Worm (Caenorhabditis elegans) whole organism, young adult: ENCODE results near the gene crn-6.

Source experiments
- B0035.1 ChIP-seq: sonication (generic microtip); optimal IDR thresholded peaks from 2 replicates; lab custom pipeline; 2016; ENCODE audit warnings: missing genetic modification characterization, mild to moderate bottlenecking, missing compliant biosample characterization, missing genotype, missing genetic modification reagents
- F33H1.4 ChIP-seq: fragments of 200-800 bp; sonication (Bioruptor generic); IDR thresholded peaks from 2 replicates; pipeline ENCODE4 v1.3.6; 2022; ENCODE audit warnings: missing genetic modification reagents, missing genetic modification characterization, missing compliant biosample characterization
- F37B4.10 ChIP-seq: fragments of 200-800 bp; sonication (Bioruptor generic); IDR thresholded peaks from 2 replicates; pipeline ENCODE4 v1.3.6; 2022; ENCODE audit warnings: missing genetic modification characterization, missing compliant biosample characterization
- F39B2.1 ChIP-seq: fragments of 200-800 bp; sonication (Bioruptor generic); IDR thresholded peaks from 2 replicates; pipeline ENCODE4 v1.3.6; 2022; ENCODE audit warnings: missing genetic modification reagents, missing genetic modification characterization, missing compliant biosample characterization
- F49E8.2 ChIP-seq: sonication (generic microtip); optimal IDR thresholded peaks from 3 replicates; lab custom pipeline; 2017; ENCODE audit warnings: missing genetic modification characterization, mild to moderate bottlenecking, missing compliant biosample characterization, antibody characterized with exemption, moderate library complexity; ENCODE audit not compliant: insufficient read depth
- F57A8.1 ChIP-seq: fragments of 200-800 bp; sonication (Bioruptor generic); optimal IDR thresholded peaks from 2 replicates; lab custom pipeline; 2018; ENCODE audit warnings: mild to moderate bottlenecking, missing genetic modification characterization, moderate library complexity, missing compliant biosample characterization
- F57C9.4 ChIP-seq: sonication (generic microtip); optimal IDR thresholded peaks from 2 replicates; lab custom pipeline; 2017; ENCODE audit warnings: mild to moderate bottlenecking, missing genetic modification characterization, missing compliant biosample characterization
- K11D2.4 ChIP-seq: fragments of 200-800 bp; sonication (Bioruptor generic); IDR thresholded peaks from 2 replicates; pipeline ENCODE4 v1.3.6; 2022; ENCODE audit warnings: missing genetic modification reagents, missing genetic modification characterization, missing compliant biosample characterization
- K12H6.12 ChIP-seq: fragments of 200-800 bp; sonication (Bioruptor generic); optimal IDR thresholded peaks from 2 replicates; lab custom pipeline; 2018; ENCODE audit warnings: mild to moderate bottlenecking, missing genetic modification characterization, missing compliant biosample characterization
- akir-1 ChIP-seq: fragments of 200-800 bp; sonication (Bioruptor generic); optimal IDR thresholded peaks from 2 replicates; lab custom pipeline; 2018; ENCODE audit warnings: mild to moderate bottlenecking, missing genetic modification characterization, moderate library complexity, missing compliant biosample characterization
- atf-7 ChIP-seq: sonication (generic microtip); optimal IDR thresholded peaks from 2 replicates; lab custom pipeline; 2017; ENCODE audit warnings: mild to moderate bottlenecking, missing genetic modification characterization, missing compliant biosample characterization
- attf-3 ChIP-seq: fragments of 200-800 bp; sonication (Bioruptor generic); conservative IDR thresholded peaks from 2 replicates; pipeline ENCODE4 v1.3.6; 2022; ENCODE audit warnings: missing genetic modification reagents, missing genetic modification characterization, missing compliant biosample characterization
- ceh-100 ChIP-seq: fragments of 200-800 bp; sonication (Bioruptor generic); IDR thresholded peaks from 2 replicates; pipeline ENCODE4 v1.3.6; 2022; ENCODE audit warnings: missing genetic modification reagents, missing genetic modification characterization, missing compliant biosample characterization
- ceh-40 ChIP-seq: fragments of 200-800 bp; sonication (Bioruptor generic); IDR thresholded peaks from 2 replicates; pipeline ENCODE4 v1.3.6; 2022; ENCODE audit warnings: missing genetic modification characterization, missing compliant biosample characterization
- ceh-58 ChIP-seq: fragments of 200-800 bp; sonication (Bioruptor generic); IDR thresholded peaks from 2 replicates; pipeline ENCODE4 v1.3.6; 2022; ENCODE audit warnings: missing genetic modification characterization, missing compliant biosample characterization
- ceh-79 ChIP-seq: sonication (generic microtip); optimal IDR thresholded peaks from 2 replicates; lab custom pipeline; 2017; ENCODE audit warnings: mild to moderate bottlenecking, missing genetic modification characterization, missing compliant biosample characterization
- ceh-91 ChIP-seq: fragments of 200-800 bp; sonication (Bioruptor generic); IDR thresholded peaks from 2 replicates; pipeline ENCODE4 v1.3.6; 2022; ENCODE audit warnings: missing genetic modification reagents, missing genetic modification characterization, missing compliant biosample characterization
- die-1 ChIP-seq: sonication (generic microtip); optimal IDR thresholded peaks from 2 replicates; lab custom pipeline; 2016; ENCODE audit warnings: missing genotype, mild to moderate bottlenecking, missing genetic modification characterization, missing compliant biosample characterization
- dpl-1 ChIP-seq: fragments of 150-350 bp; optimal IDR thresholded peaks from 2 replicates; lab custom pipeline; 2014; ENCODE audit warnings: missing biosample characterization, missing genetic modification reagents, missing genetic modification characterization
- egl-18 ChIP-seq: fragments of 200-800 bp; sonication (Bioruptor generic); IDR thresholded peaks from 2 replicates; pipeline ENCODE4 v1.3.6; 2022; ENCODE audit warnings: missing genetic modification reagents, missing genetic modification characterization, missing compliant biosample characterization
- ekl-4 ChIP-seq: fragments of 200-800 bp; sonication (Bioruptor generic); IDR thresholded peaks from 2 replicates; pipeline ENCODE4 v1.3.6; 2022; ENCODE audit warnings: missing genetic modification reagents, missing genetic modification characterization, missing compliant biosample characterization
- gei-17 ChIP-seq: fragments of 200-800 bp; sonication (Bioruptor generic); optimal IDR thresholded peaks from 2 replicates; lab custom pipeline; 2018; ENCODE audit warnings: mild to moderate bottlenecking, missing genetic modification characterization, missing compliant biosample characterization
- him-1 ChIP-seq: sonication (generic microtip); optimal IDR thresholded peaks from 2 replicates; lab custom pipeline; 2016; ENCODE audit warnings: missing genotype, missing genetic modification reagents, missing genetic modification characterization, missing compliant biosample characterization
- hlh-26 ChIP-seq: fragments of 200-800 bp; sonication (Bioruptor generic); conservative IDR thresholded peaks from 2 replicates; pipeline ENCODE4 v1.3.6; 2022; ENCODE audit warnings: missing genetic modification reagents, missing genetic modification characterization, missing compliant biosample characterization
- hrde-1 ChIP-seq: sonication (generic microtip); optimal IDR thresholded peaks from 2 replicates; lab custom pipeline; 2016; ENCODE audit warnings: missing genetic modification characterization, mild to moderate bottlenecking, missing compliant biosample characterization, moderate library complexity, missing genotype, missing genetic modification reagents, borderline replicate concordance
- lag-1 ChIP-seq: fragments of 200-800 bp; sonication (Bioruptor generic); IDR thresholded peaks from 2 replicates; pipeline ENCODE4 v1.3.6; 2022; ENCODE audit warnings: missing genetic modification reagents, missing genetic modification characterization, missing compliant biosample characterization
- lin-26 ChIP-seq: fragments of 200-800 bp; sonication (Bioruptor generic); IDR thresholded peaks from 2 replicates; pipeline ENCODE4 v1.3.6; 2022; ENCODE audit warnings: missing genetic modification reagents, missing genetic modification characterization, missing compliant biosample characterization
- lin-35 ChIP-seq, 3 experiments: fragments of 150-350 bp in 2 of 3; sonication (generic microtip) in 1 of 3; optimal IDR thresholded peaks; 2 replicates each; lab custom pipeline; 2014 to 2018; ENCODE audit warnings: missing biosample characterization in 3 of 3, missing genetic modification characterization in 3 of 3, missing genetic modification reagents in 3 of 3
- lin-54 ChIP-seq: fragments of 200-800 bp; sonication (Bioruptor generic); optimal IDR thresholded peaks from 2 replicates; lab custom pipeline; 2018; ENCODE audit warnings: mild to moderate bottlenecking, missing genetic modification characterization, missing compliant biosample characterization
- madf-10 ChIP-seq: sonication (generic microtip); optimal IDR thresholded peaks from 2 replicates; lab custom pipeline; 2016; ENCODE audit warnings: mild to moderate bottlenecking, missing genetic modification characterization, missing compliant biosample characterization
- mel-28 ChIP-seq: sonication (generic microtip); optimal IDR thresholded peaks from 2 replicates; lab custom pipeline; 2016; ENCODE audit warnings: borderline replicate concordance, mild to moderate bottlenecking, missing genetic modification characterization, missing compliant biosample characterization
- nfya-1 ChIP-seq: sonication (generic microtip); optimal IDR thresholded peaks from 2 replicates; lab custom pipeline; 2017; ENCODE audit warnings: antibody characterized with exemption, missing compliant biosample characterization, missing genetic modification characterization, borderline replicate concordance; ENCODE audit not compliant: insufficient read depth
- nfya-2 ChIP-seq: fragments of 200-800 bp; sonication (Bioruptor generic); IDR thresholded peaks from 2 replicates; pipeline ENCODE4 v1.3.6; 2022; ENCODE audit warnings: missing genetic modification reagents, missing genetic modification characterization, missing compliant biosample characterization
- nfyb-1 ChIP-seq: fragments of 200-800 bp; sonication (Bioruptor generic); IDR thresholded peaks from 2 replicates; pipeline ENCODE4 v1.3.6; 2022; ENCODE audit warnings: missing genetic modification reagents, missing genetic modification characterization, missing compliant biosample characterization
- nhr-80 ChIP-seq: sonication (generic microtip); optimal IDR thresholded peaks from 2 replicates; lab custom pipeline; 2016; ENCODE audit warnings: missing genetic modification characterization, missing compliant biosample characterization
- rpc-1 ChIP-seq, 2 experiments: fragments of 150-350 bp in 1 of 2; sonication (generic microtip) in 1 of 2; optimal IDR thresholded peaks; 2 replicates each; lab custom pipeline; 2014 to 2018; ENCODE audit warnings: missing biosample characterization in 1 of 2, missing genetic modification characterization in 1 of 2, missing genetic modification reagents in 1 of 2, missing genotype in 1 of 2
- sea-2 ChIP-seq: fragments of 200-800 bp; sonication (Bioruptor generic); IDR thresholded peaks from 2 replicates; pipeline ENCODE4 v1.3.6; 2022; ENCODE audit warnings: missing genetic modification characterization, missing compliant biosample characterization
- snpc-1.1 ChIP-seq: sonication (generic microtip); optimal IDR thresholded peaks from 2 replicates; lab custom pipeline; 2017; ENCODE audit warnings: missing genetic modification characterization, mild to moderate bottlenecking, missing compliant biosample characterization, antibody characterized with exemption, moderate library complexity, missing genotype, missing genetic modification reagents; ENCODE audit not compliant: insufficient read depth
- snpc-1.3 ChIP-seq: sonication (generic microtip); optimal IDR thresholded peaks from 2 replicates; lab custom pipeline; 2017; ENCODE audit warnings: missing genetic modification characterization, mild to moderate bottlenecking, missing compliant biosample characterization, antibody characterized with exemption, moderate library complexity, missing genotype, missing genetic modification reagents; ENCODE audit not compliant: insufficient read depth
- snpc-4 ChIP-seq, 5 experiments: fragments of 150-350 bp in 1 of 5; sonication (generic microtip) in 4 of 5; optimal IDR thresholded peaks; 2 replicates each; lab custom pipeline; 2014 to 2018; ENCODE audit warnings: missing genetic modification characterization in 5 of 5, missing biosample characterization in 3 of 5, antibody characterized with exemption in 2 of 5, mild to moderate bottlenecking in 2 of 5, missing compliant biosample characterization in 2 of 5, missing genotype in 2 of 5, moderate library complexity in 2 of 5, missing genetic modification reagents in 1 of 5
- somi-1 ChIP-seq: fragments of 200-800 bp; sonication (Bioruptor generic); optimal IDR thresholded peaks from 2 replicates; lab custom pipeline; 2018; ENCODE audit warnings: mild to moderate bottlenecking, missing genetic modification characterization, missing compliant biosample characterization
- unc-130 ChIP-seq: sonication (generic microtip); optimal IDR thresholded peaks from 2 replicates; lab custom pipeline; 2016; ENCODE audit warnings: missing genetic modification reagents, missing genetic modification characterization, missing compliant biosample characterization
- zfh-2 ChIP-seq: fragments of 200-800 bp; sonication (Bioruptor generic); conservative IDR thresholded peaks from 2 replicates; pipeline ENCODE4 v1.3.6; 2022; ENCODE audit warnings: missing genetic modification reagents, missing genetic modification characterization, missing compliant biosample characterization
- zim-3 ChIP-seq: sonication (generic microtip); optimal IDR thresholded peaks from 2 replicates; lab custom pipeline; 2017; ENCODE audit warnings: mild to moderate bottlenecking, missing genetic modification characterization, moderate library complexity, missing compliant biosample characterization
- ztf-25 ChIP-seq: fragments of 200-800 bp; sonication (Bioruptor generic); IDR thresholded peaks from 2 replicates; pipeline ENCODE4 v1.3.6; 2022; ENCODE audit warnings: missing genetic modification reagents, missing genetic modification characterization, missing compliant biosample characterization
- ztf-26 ChIP-seq: sonication (generic microtip); optimal IDR thresholded peaks from 2 replicates; lab custom pipeline; 2017; ENCODE audit warnings: missing genetic modification characterization, missing compliant biosample characterization
- ztf-28 ChIP-seq: fragments of 200-800 bp; sonication (Bioruptor generic); IDR thresholded peaks from 2 replicates; pipeline ENCODE4 v1.3.6; 2022; ENCODE audit warnings: missing genetic modification reagents, missing genetic modification characterization, missing compliant biosample characterization

Gene crn-6

DNA sequence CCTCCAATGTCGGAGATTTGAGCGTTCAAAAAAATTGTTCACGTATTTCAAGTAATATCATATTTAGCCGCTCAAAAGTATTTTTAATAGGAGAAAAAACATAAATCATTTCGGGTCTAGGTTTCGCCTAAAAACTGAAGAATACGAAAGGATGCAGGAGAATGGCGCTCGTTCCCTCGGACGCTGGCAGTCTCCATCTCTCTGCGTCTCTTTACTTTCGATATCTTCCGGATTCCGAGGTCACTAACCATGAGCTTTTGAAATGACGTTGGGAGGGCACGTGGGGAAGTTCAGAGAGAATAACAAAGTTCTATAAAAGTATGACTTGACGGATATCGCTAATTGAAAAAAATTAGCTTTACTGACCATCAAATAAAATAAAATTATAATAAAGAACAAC is 23.9 kb downstream of the crn-6 start (continued):
- TF ChIP-seq egl-18 (GFP tag; lab: Robert Waterston, UW) (no peak), ztf-26 (tag; lab: Kevin White, UChicago) (no peak), ztf-28 (GFP tag; lab: Robert Waterston, UW) (no peak), ceh-40 (GFP tag; lab: Robert Waterston, UW) (no peak), lin-26 (0 out of 2 replicates have a peak, but pooled peaks have one; percentile 23), F33H1.4 (GFP tag; lab: Robert Waterston, UW) (0 out of 2 replicates have a peak, but pooled peaks have one; percentile 13), ceh-79 (no peak), K11D2.4 (peak; percentile 55; the same call in 1 of the 2 replicates), snpc-1.3 (tag; lab: Kevin White, UChicago) (no peak), die-1 (no peak), nfya-1 (tag; lab: Kevin White, UChicago) (no peak), him-1 (no peak), sea-2 (GFP tag; lab: Robert Waterston, UW) (no peak), ztf-25 (GFP tag; lab: Robert Waterston, UW) (no peak), hrde-1 (peak; percentile 23), zfh-2 (0 out of 2 replicates have a peak, but pooled peaks have one; percentile 30), ekl-4 (GFP tag; lab: Robert Waterston, UW) (peak; percentile 62; the same call in 1 of the 2 replicates), mel-28 (no peak), gei-17 (GFP tag; lab: Kevin White, UChicago) (no peak), hlh-26 (GFP tag; lab: Robert Waterston, UW) (no peak), madf-10 (tag; lab: Kevin White, UChicago) (no peak), akir-1 (GFP tag; lab: Kevin White, UChicago) (no peak), zim-3 (tag; lab: Kevin White, UChicago) (no peak), F57A8.1 (GFP tag; lab: Kevin White, UChicago) (no peak), nfyb-1 (GFP tag; lab: Robert Waterston, UW) (no peak), lag-1 (no peak), lin-35 (GFP tag; optimal IDR thresholded peaks at IDR 0.05; lab: Kevin White, UChicago) (peak in 1 of 3 experiments; percentile 25), dpl-1 (GFP tag; lab: Kevin White, UChicago) (no peak), attf-3 (no peak), snpc-4 (GFP tag; optimal IDR thresholded peaks at IDR 0.05; lab: Kevin White, UChicago) (no peak), snpc-4 (tag; optimal IDR thresholded peaks at IDR 0.05; lab: Kevin White, UChicago) (no peak), unc-130 (GFP tag; lab: Kevin White, UChicago) (no peak), somi-1 (GFP tag; lab: Kevin White, UChicago) (no peak), rpc-1 (optimal IDR thresholded peaks at IDR 0.05; lab: Kevin White, UChicago) (no peak), rpc-1 (tag; optimal IDR thresholded peaks at IDR 0.05; lab: Kevin White, UChicago) (no peak), nhr-80 (tag; lab: Kevin White, UChicago) (no peak), nfya-2 (GFP tag; lab: Robert Waterston, UW) (0 out of 2 replicates have a peak, but pooled peaks have one; percentile 69), K12H6.12 (tag; lab: Kevin White, UChicago) (no peak), ceh-100 (GFP tag; lab: Robert Waterston, UW) (0 out of 2 replicates have a peak, but pooled peaks have one; percentile 30), snpc-1.1 (tag; lab: Kevin White, UChicago) (no peak), F49E8.2 (tag; lab: Kevin White, UChicago) (peak; percentile 23), ceh-58 (GFP tag; lab: Robert Waterston, UW) (no peak), F39B2.1 (GFP tag; lab: Robert Waterston, UW) (no peak), B0035.1 (tag; lab: Kevin White, UChicago) (no peak), ceh-91 (GFP tag; lab: Robert Waterston, UW) (no peak), lin-54 (GFP tag; lab: Kevin White, UChicago) (peak; percentile 59), F37B4.10 (no peak), atf-7 (tag; lab: Kevin White, UChicago) (no peak), F57C9.4 (no peak)
